Fruit fly (Drosophila melanogaster) whole organism, embryonic: ENCODE results near the gene CG1943.

Experiments used
- CG10147 ChIP-seq: fragments of 200-800 bp; sonication (Bioruptor generic); optimal IDR thresholded peaks from 2 replicates; lab custom pipeline; 2019; ENCODE audit warnings: missing biosample characterization, mild to moderate bottlenecking, missing genetic modification characterization, moderate library complexity
- CG10654 ChIP-seq: fragments of 200-800 bp; sonication (Bioruptor generic); optimal IDR thresholded peaks from 2 replicates; lab custom pipeline; 2016; ENCODE audit warnings: missing biosample characterization, missing genetic modification characterization
- CG11695 ChIP-seq: fragments of 200-800 bp; sonication (Bioruptor generic); IDR thresholded peaks from 3 replicates; pipeline ENCODE4 v1.3.6; 2022; ENCODE audit warnings: missing biosample characterization, missing genetic modification characterization
- CG11696 ChIP-seq: fragments of 200-800 bp; sonication (Bioruptor generic); IDR thresholded peaks from 2 replicates; pipeline ENCODE4 v1.3.6; 2022; ENCODE audit warnings: missing biosample characterization, missing genetic modification characterization
- CG1233 ChIP-seq: fragments of 200-800 bp; sonication (Bioruptor generic); optimal IDR thresholded peaks from 4 replicates; lab custom pipeline; 2018; ENCODE audit warnings: missing biosample characterization, mild to moderate bottlenecking, missing genetic modification characterization
- CG12744 ChIP-seq: fragments of 200-800 bp; sonication (Bioruptor generic); optimal IDR thresholded peaks from 2 replicates; lab custom pipeline; 2016; ENCODE audit warnings: missing biosample characterization, missing genetic modification characterization
- CG14441 ChIP-seq: fragments of 200-800 bp; sonication (Bioruptor generic); IDR thresholded peaks from 2 replicates; pipeline ENCODE4 v1.3.6; 2022; ENCODE audit warnings: missing biosample characterization, missing genetic modification characterization
- CG14710 ChIP-seq: fragments of 200-800 bp; sonication (Bioruptor generic); optimal IDR thresholded peaks from 3 replicates; lab custom pipeline; 2019; ENCODE audit warnings: missing biosample characterization, mild to moderate bottlenecking, missing genetic modification characterization, moderate library complexity
- CG15011 ChIP-seq: fragments of 200-800 bp; sonication (Bioruptor generic); optimal IDR thresholded peaks from 3 replicates; lab custom pipeline; 2018; ENCODE audit warnings: missing biosample characterization, mild to moderate bottlenecking, missing genetic modification characterization
- CG1602 ChIP-seq: fragments of 200-800 bp; sonication (Bioruptor generic); optimal IDR thresholded peaks from 3 replicates; lab custom pipeline; 2016; ENCODE audit warnings: missing biosample characterization, missing genetic modification characterization
- CG1603 ChIP-seq: fragments of 200-800 bp; sonication (Bioruptor generic); optimal IDR thresholded peaks from 2 replicates; lab custom pipeline; 2019; ENCODE audit warnings: missing biosample characterization, mild to moderate bottlenecking, missing genetic modification characterization, moderate library complexity
- CG16815 ChIP-seq: fragments of 200-800 bp; sonication (Bioruptor generic); optimal IDR thresholded peaks from 3 replicates; lab custom pipeline; 2017; ENCODE audit warnings: missing biosample characterization, mild to moderate bottlenecking, missing genetic modification characterization
- CG17359 ChIP-seq: fragments of 200-800 bp; sonication (Bioruptor generic); optimal IDR thresholded peaks from 3 replicates; lab custom pipeline; 2018; ENCODE audit warnings: missing biosample characterization, mild to moderate bottlenecking, missing genetic modification characterization, moderate library complexity
- CG17568 ChIP-seq: fragments of 200-800 bp; sonication (Bioruptor generic); optimal IDR thresholded peaks from 2 replicates; lab custom pipeline; 2018; ENCODE audit warnings: missing biosample characterization, mild to moderate bottlenecking, missing genetic modification characterization, moderate library complexity
- CG2202 ChIP-seq: fragments of 200-800 bp; sonication (Bioruptor generic); optimal IDR thresholded peaks from 2 replicates; lab custom pipeline; 2018; ENCODE audit warnings: missing biosample characterization, mild to moderate bottlenecking, missing genetic modification characterization
- CG2678 ChIP-seq: fragments of 200-800 bp; sonication (Bioruptor generic); optimal IDR thresholded peaks from 3 replicates; lab custom pipeline; 2019; ENCODE audit warnings: missing biosample characterization, mild to moderate bottlenecking, missing genetic modification characterization, moderate library complexity
- CG2875 ChIP-seq: fragments of 200-800 bp; sonication (Bioruptor generic); optimal IDR thresholded peaks from 2 replicates; lab custom pipeline; 2017; ENCODE audit warnings: missing biosample characterization, mild to moderate bottlenecking, missing genetic modification characterization, missing genetic modification reagents
- CG31224 ChIP-seq: fragments of 200-800 bp; sonication (Bioruptor generic); IDR thresholded peaks from 2 replicates; pipeline ENCODE4 v1.3.6; 2022; ENCODE audit warnings: missing biosample characterization, missing genetic modification characterization
- CG32532 ChIP-seq: fragments of 200-800 bp; sonication (Bioruptor generic); IDR thresholded peaks from 2 replicates; pipeline ENCODE4 v1.3.6; 2022; ENCODE audit warnings: missing biosample characterization, missing genetic modification characterization
- CG32772 ChIP-seq: fragments of 200-800 bp; sonication (Bioruptor generic); IDR thresholded peaks from 2 replicates; pipeline ENCODE4 v1.3.6; 2022; ENCODE audit warnings: missing biosample characterization, missing genetic modification characterization
- CG3407 ChIP-seq: fragments of 200-800 bp; sonication (Bioruptor generic); optimal IDR thresholded peaks from 2 replicates; lab custom pipeline; 2018; ENCODE audit warnings: missing biosample characterization, mild to moderate bottlenecking, missing genetic modification characterization
- CG3726 ChIP-seq: fragments of 200-800 bp; sonication (Bioruptor generic); IDR thresholded peaks from 3 replicates; pipeline ENCODE4, ENCODE4 v1.3.6; 2022; ENCODE audit warnings: missing biosample characterization, missing genetic modification characterization
- CG6654 ChIP-seq: fragments of 200-800 bp; sonication (Bioruptor generic); optimal IDR thresholded peaks from 2 replicates; lab custom pipeline; 2017; ENCODE audit warnings: missing biosample characterization, mild to moderate bottlenecking, missing genetic modification characterization
- CG6683 ChIP-seq: fragments of 200-800 bp; sonication (Bioruptor generic); optimal IDR thresholded peaks from 2 replicates; lab custom pipeline; 2017; ENCODE audit warnings: missing biosample characterization, mild to moderate bottlenecking, missing genetic modification characterization, missing genetic modification reagents
- CG7372 ChIP-seq: fragments of 200-800 bp; sonication (Bioruptor generic); IDR thresholded peaks from 2 replicates; pipeline ENCODE4 v1.3.6; 2022; ENCODE audit warnings: missing biosample characterization, missing genetic modification characterization
- CG7839 ChIP-seq: fragments of 200-800 bp; sonication (Bioruptor generic); optimal IDR thresholded peaks from 3 replicates; lab custom pipeline; 2018; ENCODE audit warnings: missing biosample characterization, mild to moderate bottlenecking, missing genetic modification characterization, moderate library complexity
- CG8924 ChIP-seq: fragments of 200-800 bp; optimal IDR thresholded peaks from 3 replicates; lab custom pipeline; 2019; ENCODE audit warnings: missing biosample characterization, mild to moderate bottlenecking, missing genetic modification characterization, moderate library complexity
- CHES-1-like ChIP-seq: fragments of 200-800 bp; sonication (Bioruptor generic); optimal IDR thresholded peaks from 2 replicates; lab custom pipeline; 2016; ENCODE audit warnings: missing biosample characterization, missing genetic modification characterization
- D ChIP-seq, 2 experiments: fragments of 200-800 bp in 1 of 2; fragments of >200 bp in 1 of 2; sonication (Bioruptor generic) in 1 of 2; optimal IDR thresholded peaks; 2 replicates in 1 of 2; 3 replicates in 1 of 2; lab custom pipeline; 2017; ENCODE audit warnings: mild to moderate bottlenecking in 1 of 2, missing biosample characterization in 1 of 2, missing genetic modification characterization in 1 of 2, missing genetic modification reagents in 1 of 2
- D19B ChIP-seq: fragments of 200-800 bp; sonication (Bioruptor generic); optimal IDR thresholded peaks from 2 replicates; lab custom pipeline; 2017; ENCODE audit warnings: missing biosample characterization, mild to moderate bottlenecking, missing genetic modification characterization
- Dek ChIP-seq: fragments of 200-800 bp; sonication (Bioruptor generic); optimal IDR thresholded peaks from 3 replicates; lab custom pipeline; 2019; ENCODE audit warnings: missing biosample characterization, mild to moderate bottlenecking, missing genetic modification characterization, moderate library complexity
- E2f1 ChIP-seq: fragments of 200-800 bp; sonication (Bioruptor generic); IDR thresholded peaks from 2 replicates; pipeline ENCODE4 v1.3.6; 2022; ENCODE audit warnings: missing biosample characterization, missing genetic modification characterization
- ERR ChIP-seq: fragments of 200-800 bp; sonication (Bioruptor generic); optimal IDR thresholded peaks from 2 replicates; lab custom pipeline; 2016; ENCODE audit warnings: missing biosample characterization, missing genetic modification characterization
- Hr51 ChIP-seq, 2 experiments: fragments of 200-800 bp; sonication (Bioruptor generic); optimal IDR thresholded peaks; 2 replicates in 1 of 2; 3 replicates in 1 of 2; lab custom pipeline; 2016 to 2018; ENCODE audit warnings: missing biosample characterization in 2 of 2, missing genetic modification characterization in 2 of 2, mild to moderate bottlenecking in 1 of 2, moderate library complexity in 1 of 2
- Hsf ChIP-seq: fragments of 200-800 bp; sonication (Bioruptor generic); optimal IDR thresholded peaks from 3 replicates; lab custom pipeline; 2016; ENCODE audit warnings: missing biosample characterization, missing genetic modification characterization
- Taf1 ChIP-seq: fragments of 200-800 bp; sonication (Bioruptor generic); IDR thresholded peaks from 2 replicates; pipeline ENCODE4 v1.3.6; 2022; ENCODE audit warnings: missing biosample characterization, missing genetic modification characterization
- ab ChIP-seq: fragments of 200-800 bp; sonication (Bioruptor generic); optimal IDR thresholded peaks from 2 replicates; lab custom pipeline; 2016; ENCODE audit warnings: missing biosample characterization, missing genetic modification characterization
- ac ChIP-seq: fragments of 200-800 bp; sonication (Bioruptor generic); optimal IDR thresholded peaks from 3 replicates; lab custom pipeline; 2017; ENCODE audit warnings: missing biosample characterization, mild to moderate bottlenecking, missing genetic modification characterization
- croc ChIP-seq: fragments of 200-800 bp; sonication (Bioruptor generic); conservative IDR thresholded peaks from 3 replicates; pipeline ENCODE4 v1.3.6; 2022; ENCODE audit warnings: missing biosample characterization, missing genetic modification characterization
- cwo ChIP-seq: fragments of 200-800 bp; sonication (Bioruptor generic); optimal IDR thresholded peaks from 3 replicates; lab custom pipeline; 2017; ENCODE audit warnings: missing biosample characterization, missing genetic modification characterization, mild to moderate bottlenecking, moderate library complexity, missing genetic modification reagents
- dpn ChIP-seq, 2 experiments: fragments of 200-800 bp; sonication (Bioruptor generic); optimal IDR thresholded peaks; 3 replicates each; lab custom pipeline; 2016; ENCODE audit warnings: missing biosample characterization in 2 of 2, missing genetic modification characterization in 2 of 2
- fd3F ChIP-seq: fragments of 200-800 bp; sonication (Bioruptor generic); optimal IDR thresholded peaks from 2 replicates; lab custom pipeline; 2018; ENCODE audit warnings: missing biosample characterization, mild to moderate bottlenecking, missing genetic modification characterization, moderate library complexity
- gsb-n ChIP-seq: fragments of 200-800 bp; sonication (Bioruptor generic); optimal IDR thresholded peaks from 3 replicates; lab custom pipeline; 2018; ENCODE audit warnings: missing biosample characterization, mild to moderate bottlenecking, missing genetic modification characterization
- her ChIP-seq: fragments of 200-800 bp; sonication (Bioruptor generic); optimal IDR thresholded peaks from 2 replicates; lab custom pipeline; 2016; ENCODE audit warnings: missing biosample characterization, missing genetic modification characterization
- mam ChIP-seq: fragments of 200-800 bp; sonication (Bioruptor generic); optimal IDR thresholded peaks from 3 replicates; lab custom pipeline; 2016; ENCODE audit warnings: missing biosample characterization, missing genetic modification characterization
- rib ChIP-seq: fragments of 200-800 bp; sonication (Bioruptor generic); IDR thresholded peaks from 2 replicates; pipeline ENCODE4 v1.3.6; 2022; ENCODE audit warnings: missing biosample characterization, missing genetic modification characterization
- sr ChIP-seq: fragments of 200-800 bp; sonication (Bioruptor generic); IDR thresholded peaks from 3 replicates; pipeline ENCODE4 v1.3.6; 2022; ENCODE audit warnings: missing biosample characterization, missing genetic modification characterization
- tgo ChIP-seq: fragments of 200-800 bp; sonication (Bioruptor generic); IDR thresholded peaks from 3 replicates; pipeline ENCODE4 v1.3.6; 2022; ENCODE audit warnings: missing biosample characterization, missing genetic modification characterization
- usp ChIP-seq: fragments of >200 bp; optimal IDR thresholded peaks from 2 replicates; lab custom pipeline; 2017; ENCODE audit warnings: missing biosample characterization, missing genetic modification characterization
- vfl ChIP-seq: fragments of 200-800 bp; sonication (Bioruptor generic); optimal IDR thresholded peaks from 2 replicates; lab custom pipeline; 2016; ENCODE audit warnings: missing biosample characterization, missing genetic modification characterization
- zf30C ChIP-seq: fragments of 200-800 bp; sonication (Bioruptor generic); optimal IDR thresholded peaks from 3 replicates; lab custom pipeline; 2018; ENCODE audit warnings: missing biosample characterization, mild to moderate bottlenecking, missing genetic modification characterization

The CG1943 gene

DNA sequence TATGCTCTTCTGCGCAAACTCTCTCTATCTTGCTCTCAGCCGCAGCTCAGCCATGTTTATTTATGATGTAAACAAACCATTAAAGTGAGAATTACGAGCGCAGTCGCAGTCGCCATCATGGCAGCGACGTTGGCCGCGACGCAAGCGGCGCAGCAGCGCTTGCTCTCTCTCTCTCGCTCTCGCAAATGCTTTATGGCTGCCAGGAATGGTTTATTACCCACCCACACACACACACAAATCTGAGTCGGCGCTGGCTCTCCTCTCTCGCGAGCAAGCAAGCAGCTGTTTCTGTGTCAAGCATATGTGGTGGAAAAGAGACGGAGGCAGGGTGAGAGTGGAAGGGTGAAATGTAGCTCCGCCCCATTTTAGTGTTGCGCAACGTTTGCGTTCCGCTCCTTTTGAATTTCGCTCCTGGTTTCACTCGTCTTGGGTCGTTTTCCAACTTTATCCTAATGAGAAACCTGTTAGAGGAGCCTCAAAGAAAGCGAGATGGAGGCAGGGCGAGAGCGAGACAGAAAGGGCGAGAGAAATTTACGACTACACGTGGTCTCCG lies 37.3 kb upstream of the CG1943 start (continued):
- TF ChIP-seq CG1602 (GFP tag; lab: Kevin White, UChicago) (no peak), usp (GFP tag; lab: Kevin White, UChicago) (no peak), CHES-1-like (no peak), mam (GFP tag; lab: Kevin White, UChicago) (peak; percentile 31), tgo (no peak), Dek (tag; lab: Kevin White, UChicago) (no peak), CG2678 (tag; lab: Kevin White, UChicago) (no peak), gsb-n (peak; percentile 62), CG14710 (tag; lab: Kevin White, UChicago) (no peak), her (GFP tag; lab: Kevin White, UChicago) (no peak), CG11695 (GFP tag; lab: Robert Waterston, UW) (no peak), CG15011 (no peak), vfl (peak; percentile 18), CG6654 (GFP tag; lab: Kevin White, UChicago) (no peak), CG32532 (GFP tag; lab: Robert Waterston, UW) (no peak), CG3407 (GFP tag; lab: Kevin White, UChicago) (no peak), CG16815 (GFP tag; lab: Kevin White, UChicago) (no peak), CG2202 (peak; percentile 0), ab (GFP tag; lab: Kevin White, UChicago) (no peak), Hsf (no peak), rib (GFP tag; lab: Robert Waterston, UW) (no peak), CG10654 (GFP tag; lab: Kevin White, UChicago) (no peak), cwo (GFP tag; lab: Kevin White, UChicago) (no peak), D (optimal IDR thresholded peaks at IDR 0.05; lab: Kevin White, UChicago) (peak; percentile 87), D (GFP tag; optimal IDR thresholded peaks at IDR 0.05; lab: Kevin White, UChicago) (peak; percentile 28), ERR (GFP tag; lab: Kevin White, UChicago) (no peak), CG31224 (no peak), CG11696 (GFP tag; lab: Robert Waterston, UW) (no peak), CG32772 (GFP tag; lab: Robert Waterston, UW) (no peak), Taf1 (GFP tag; lab: Robert Waterston, UW) (no peak), CG3726 (no peak), CG14441 (GFP tag; lab: Robert Waterston, UW) (no peak), CG2875 (GFP tag; lab: Kevin White, UChicago) (no peak), zf30C (GFP tag; lab: Kevin White, UChicago) (no peak), CG6683 (GFP tag; lab: Kevin White, UChicago) (no peak), dpn (GFP tag; optimal IDR thresholded peaks at IDR 0.05; lab: Kevin White, UChicago) (peak in 1 of 2 experiments; percentile 31), E2f1 (GFP tag; lab: Robert Waterston, UW) (no peak), croc (GFP tag; lab: Robert Waterston, UW) (no peak), CG8924 (peak; percentile 47), CG10147 (GFP tag; lab: Kevin White, UChicago) (no peak), fd3F (no peak), D19B (GFP tag; lab: Kevin White, UChicago) (no peak), CG1233 (no peak), CG12744 (GFP tag; lab: Kevin White, UChicago) (no peak), CG1603 (tag; lab: Kevin White, UChicago) (no peak), Hr51 (GFP tag; optimal IDR thresholded peaks at IDR 0.05; lab: Kevin White, UChicago) (peak in 1 of 2 experiments; percentile 22), sr (no peak; the same call in 1 of the 3 replicates), ac (GFP tag; lab: Kevin White, UChicago) (peak; percentile 91), CG7372 (GFP tag; lab: Robert Waterston, UW) (no peak), CG7839 (tag; lab: Kevin White, UChicago) (no peak), CG17359 (tag; lab: Kevin White, UChicago) (no peak), CG17568 (GFP tag; lab: Kevin White, UChicago) (no peak)
